Fruit fly (Drosophila melanogaster) whole organism, prepupa: ENCODE results near the gene CG4629.

ENCODE experiments used
- Blimp-1 ChIP-seq: fragments of 200-800 bp; sonication (Bioruptor generic); optimal IDR thresholded peaks from 3 replicates; lab custom pipeline; 2017; ENCODE audit warnings: missing biosample characterization, missing genetic modification characterization, mild to moderate bottlenecking, moderate library complexity, missing genetic modification reagents
- CG10631 ChIP-seq: fragments of 200-800 bp; sonication (Bioruptor generic); optimal IDR thresholded peaks from 2 replicates; lab custom pipeline; 2016; ENCODE audit warnings: missing biosample characterization, missing genetic modification characterization
- CG11294 ChIP-seq: fragments of 200-800 bp; sonication (Bioruptor generic); IDR thresholded peaks from 2 replicates; pipeline ENCODE4 v1.3.6; 2022; ENCODE audit warnings: missing biosample characterization, missing genetic modification characterization
- CG11762 ChIP-seq: fragments of 200-800 bp; sonication (Bioruptor generic); optimal IDR thresholded peaks from 3 replicates; lab custom pipeline; 2016; ENCODE audit warnings: missing biosample characterization, missing genetic modification characterization; ENCODE audit not compliant: insufficient read depth
- CG11902 ChIP-seq: fragments of 200-800 bp; sonication (Bioruptor generic); optimal IDR thresholded peaks from 3 replicates; lab custom pipeline; 2016; ENCODE audit warnings: missing biosample characterization, missing genetic modification characterization
- CG15336 ChIP-seq: fragments of 200-800 bp; sonication (Bioruptor generic); IDR thresholded peaks from 2 replicates; pipeline ENCODE4 v1.3.6; 2022; ENCODE audit warnings: missing biosample characterization, missing genetic modification characterization
- CG1621 ChIP-seq: fragments of 200-800 bp; sonication (Bioruptor generic); optimal IDR thresholded peaks from 3 replicates; lab custom pipeline; 2018; ENCODE audit warnings: missing biosample characterization, mild to moderate bottlenecking, missing genetic modification characterization
- CG16779 ChIP-seq: fragments of 200-800 bp; sonication (Bioruptor generic); optimal IDR thresholded peaks from 3 replicates; lab custom pipeline; 2017; ENCODE audit warnings: missing biosample characterization, mild to moderate bottlenecking, missing genetic modification characterization
- CG3032 ChIP-seq: fragments of 200-800 bp; optimal IDR thresholded peaks from 2 replicates; lab custom pipeline; 2019; ENCODE audit warnings: missing biosample characterization, mild to moderate bottlenecking, missing genetic modification characterization, moderate library complexity
- CG31627 ChIP-seq: fragments of 200-800 bp; sonication (Bioruptor generic); optimal IDR thresholded peaks from 3 replicates; lab custom pipeline; 2016; ENCODE audit warnings: missing biosample characterization, missing genetic modification characterization
- CG3919 ChIP-seq: fragments of 200-800 bp; sonication (Bioruptor generic); optimal IDR thresholded peaks from 3 replicates; lab custom pipeline; 2016; ENCODE audit warnings: missing biosample characterization, missing genetic modification characterization
- CG4318 ChIP-seq: fragments of 200-800 bp; sonication (Bioruptor generic); optimal IDR thresholded peaks from 3 replicates; lab custom pipeline; 2017; ENCODE audit warnings: missing biosample characterization, mild to moderate bottlenecking, missing genetic modification characterization
- CG6163 ChIP-seq: fragments of 200-800 bp; sonication (Bioruptor generic); IDR thresholded peaks from 3 replicates; pipeline ENCODE4 v1.3.6; 2022; ENCODE audit warnings: missing biosample characterization, missing genetic modification characterization
- CG6276 ChIP-seq: fragments of 200-800 bp; sonication (Bioruptor generic); optimal IDR thresholded peaks from 2 replicates; lab custom pipeline; 2017; ENCODE audit warnings: missing biosample characterization, mild to moderate bottlenecking, missing genetic modification characterization
- CG6792 ChIP-seq: fragments of 200-800 bp; sonication (Bioruptor generic); optimal IDR thresholded peaks from 3 replicates; lab custom pipeline; 2016; ENCODE audit warnings: missing biosample characterization, missing genetic modification characterization
- CG6808 ChIP-seq: fragments of 200-800 bp; sonication (Bioruptor generic); optimal IDR thresholded peaks from 3 replicates; lab custom pipeline; 2017; ENCODE audit warnings: missing biosample characterization, missing genetic modification characterization, mild to moderate bottlenecking, moderate library complexity, missing genetic modification reagents
- CG6854 ChIP-seq: fragments of 200-800 bp; sonication (Bioruptor generic); optimal IDR thresholded peaks from 2 replicates; lab custom pipeline; 2017; ENCODE audit warnings: missing biosample characterization, mild to moderate bottlenecking, missing genetic modification characterization
- CG7368 ChIP-seq: fragments of 200-800 bp; sonication (Bioruptor generic); optimal IDR thresholded peaks from 3 replicates; lab custom pipeline; 2016; ENCODE audit warnings: missing biosample characterization, missing genetic modification characterization
- CG8119 ChIP-seq: fragments of 200-800 bp; sonication (Bioruptor generic); IDR thresholded peaks from 3 replicates; pipeline ENCODE4 v1.3.6; 2022; ENCODE audit warnings: missing biosample characterization, missing genetic modification characterization
- CG8319 ChIP-seq: fragments of 200-800 bp; sonication (Bioruptor generic); optimal IDR thresholded peaks from 3 replicates; lab custom pipeline; 2016; ENCODE audit warnings: missing biosample characterization, missing genetic modification characterization
- CG9139 ChIP-seq: fragments of 200-800 bp; sonication (Bioruptor generic); optimal IDR thresholded peaks from 3 replicates; lab custom pipeline; 2017; ENCODE audit warnings: missing biosample characterization, mild to moderate bottlenecking, missing genetic modification characterization
- Eip75B ChIP-seq: fragments of 200-800 bp; sonication (Bioruptor generic); optimal IDR thresholded peaks from 3 replicates; lab custom pipeline; 2016; ENCODE audit warnings: missing biosample characterization, missing genetic modification characterization
- Ets21C ChIP-seq: fragments of 200-800 bp; sonication (Bioruptor generic); optimal IDR thresholded peaks from 3 replicates; lab custom pipeline; 2016; ENCODE audit warnings: missing biosample characterization, missing genetic modification characterization
- Ets96B ChIP-seq: fragments of 200-800 bp; optimal IDR thresholded peaks from 2 replicates; lab custom pipeline; 2019; ENCODE audit warnings: missing biosample characterization, mild to moderate bottlenecking, missing genetic modification characterization, moderate library complexity
- Gug ChIP-seq: fragments of 200-800 bp; sonication (Bioruptor generic); IDR thresholded peaks from 2 replicates; pipeline ENCODE4 v1.3.6; 2022; ENCODE audit warnings: missing biosample characterization, missing genetic modification characterization
- Hr39 ChIP-seq: fragments of 200-800 bp; sonication (Bioruptor generic); optimal IDR thresholded peaks from 2 replicates; lab custom pipeline; 2016; ENCODE audit warnings: missing biosample characterization, missing genetic modification characterization
- Hr4 ChIP-seq: fragments of 200-800 bp; sonication (Bioruptor generic); optimal IDR thresholded peaks from 3 replicates; lab custom pipeline; 2016; ENCODE audit warnings: missing biosample characterization, missing genetic modification characterization
- Met ChIP-seq: fragments of 200-800 bp; sonication (Bioruptor generic); optimal IDR thresholded peaks from 3 replicates; lab custom pipeline; 2016; ENCODE audit warnings: missing biosample characterization, missing genetic modification characterization
- OdsH ChIP-seq: fragments of 200-800 bp; sonication (Bioruptor generic); optimal IDR thresholded peaks from 3 replicates; lab custom pipeline; 2016; ENCODE audit warnings: missing biosample characterization, missing genetic modification characterization
- Smox ChIP-seq: fragments of 200-800 bp; sonication (Bioruptor generic); optimal IDR thresholded peaks from 3 replicates; lab custom pipeline; 2016; ENCODE audit warnings: missing biosample characterization, missing genetic modification characterization
- Sox14 ChIP-seq: fragments of 200-800 bp; sonication (Bioruptor generic); optimal IDR thresholded peaks from 3 replicates; lab custom pipeline; 2016; ENCODE audit warnings: missing biosample characterization, missing genetic modification characterization
- achi ChIP-seq: fragments of 200-800 bp; sonication (Bioruptor generic); optimal IDR thresholded peaks from 3 replicates; lab custom pipeline; 2016; ENCODE audit warnings: missing biosample characterization, missing genetic modification characterization
- acj6 ChIP-seq: fragments of 200-800 bp; sonication (Bioruptor generic); optimal IDR thresholded peaks from 3 replicates; lab custom pipeline; 2016; ENCODE audit warnings: missing biosample characterization, missing genetic modification characterization
- cyc ChIP-seq: fragments of 200-800 bp; sonication (Bioruptor generic); optimal IDR thresholded peaks from 3 replicates; lab custom pipeline; 2016; ENCODE audit warnings: missing biosample characterization, missing genetic modification characterization
- dac ChIP-seq: fragments of 200-800 bp; sonication (Bioruptor generic); optimal IDR thresholded peaks from 2 replicates; lab custom pipeline; 2017; ENCODE audit warnings: missing biosample characterization, mild to moderate bottlenecking, missing genetic modification characterization
- dsx ChIP-seq: fragments of 200-800 bp; optimal IDR thresholded peaks from 3 replicates; lab custom pipeline; 2019; ENCODE audit warnings: missing biosample characterization, mild to moderate bottlenecking, missing genetic modification characterization, moderate library complexity; ENCODE audit not compliant: poor library complexity, severe bottlenecking
- eg ChIP-seq: fragments of 200-800 bp; sonication (Bioruptor generic); IDR thresholded peaks from 3 replicates; pipeline ENCODE4 v1.3.6; 2022; ENCODE audit warnings: missing biosample characterization, missing genetic modification characterization
- esn ChIP-seq: fragments of 200-800 bp; sonication (Bioruptor generic); optimal IDR thresholded peaks from 2 replicates; lab custom pipeline; 2016; ENCODE audit warnings: missing biosample characterization, mild to moderate bottlenecking, missing genetic modification characterization, moderate library complexity
- fd59A ChIP-seq: fragments of 200-800 bp; sonication (Bioruptor generic); optimal IDR thresholded peaks from 2 replicates; lab custom pipeline; 2017; ENCODE audit warnings: missing biosample characterization, mild to moderate bottlenecking, missing genetic modification characterization, missing genetic modification reagents
- fd85E ChIP-seq: fragments of 200-800 bp; sonication (Bioruptor generic); optimal IDR thresholded peaks from 3 replicates; lab custom pipeline; 2016; ENCODE audit warnings: missing biosample characterization, missing genetic modification characterization
- fkh ChIP-seq: fragments of 200-800 bp; sonication (Bioruptor generic); optimal IDR thresholded peaks from 3 replicates; lab custom pipeline; 2017; ENCODE audit warnings: missing biosample characterization, mild to moderate bottlenecking, missing genetic modification characterization, moderate library complexity
- lz ChIP-seq: fragments of 200-800 bp; sonication (Bioruptor generic); optimal IDR thresholded peaks from 3 replicates; lab custom pipeline; 2016; ENCODE audit warnings: missing biosample characterization, missing genetic modification characterization
- net ChIP-seq: fragments of 200-800 bp; sonication (Bioruptor generic); optimal IDR thresholded peaks from 3 replicates; lab custom pipeline; 2016; ENCODE audit warnings: missing biosample characterization, missing genetic modification characterization
- pdm3 ChIP-seq: fragments of 200-800 bp; sonication (Bioruptor generic); optimal IDR thresholded peaks from 3 replicates; lab custom pipeline; 2016; ENCODE audit warnings: missing biosample characterization, missing genetic modification characterization
- salr ChIP-seq, 2 experiments: fragments of 200-800 bp; sonication (Bioruptor generic); optimal IDR thresholded peaks; 3 replicates each; lab custom pipeline; 2016 to 2018; ENCODE audit warnings: missing biosample characterization in 2 of 2, missing genetic modification characterization in 2 of 2, mild to moderate bottlenecking in 1 of 2
- svp ChIP-seq: fragments of 200-800 bp; sonication (Bioruptor generic); peaks from one replicate; lab custom pipeline; 2016; ENCODE audit warnings: missing biosample characterization, missing genetic modification characterization
- topi ChIP-seq: fragments of 200-800 bp; sonication (Bioruptor generic); optimal IDR thresholded peaks from 3 replicates; lab custom pipeline; 2016; ENCODE audit warnings: missing biosample characterization, missing genetic modification characterization
- vri ChIP-seq: fragments of 200-800 bp; sonication (Bioruptor generic); optimal IDR thresholded peaks from 3 replicates; lab custom pipeline; 2016; ENCODE audit warnings: missing biosample characterization, mild to moderate bottlenecking, missing genetic modification characterization

CG4629 gene

dm6 chr2L:1070941-1071340, 31.4 kb downstream of the CG4629 start (continued):
- TF ChIP-seq fd85E (GFP tag; lab: Kevin White, UChicago) (no peak), Ets96B (peak; percentile 39), Hr4 (GFP tag; lab: Kevin White, UChicago) (no peak), OdsH (GFP tag; lab: Kevin White, UChicago) (peak; percentile 25), fd59A (no peak), CG1621 (tag; lab: Kevin White, UChicago) (no peak), CG6808 (GFP tag; lab: Kevin White, UChicago) (peak; percentile 2), CG3032 (tag; lab: Kevin White, UChicago) (no peak), CG7368 (GFP tag; lab: Kevin White, UChicago) (no peak), CG16779 (tag; lab: Kevin White, UChicago) (no peak), CG6854 (GFP tag; lab: Kevin White, UChicago) (no peak), pdm3 (GFP tag; lab: Kevin White, UChicago) (no peak)

dm6 chr2L:1070332-1070731, 32.0 kb downstream of the CG4629 start:
- TF ChIP-seq fd59A = peak; percentile 46
- peak; percentile 70 for TF ChIP-seq CG15336 (GFP tag; lab: Robert Waterston, UW)
- peak; percentile 72 for TF ChIP-seq Met (GFP tag; lab: Kevin White, UChicago)
- peak; percentile 55 for TF ChIP-seq pdm3 (GFP tag; lab: Kevin White, UChicago)
- peak; percentile 45 for TF ChIP-seq cyc (GFP tag; lab: Kevin White, UChicago)
- TF ChIP-seq esn = peak; percentile 67
- peak; percentile 46 for TF ChIP-seq CG31627 (GFP tag; lab: Kevin White, UChicago)
- peak; percentile 51 for TF ChIP-seq Smox (GFP tag; lab: Kevin White, UChicago)
- peak; percentile 49 for TF ChIP-seq acj6 (GFP tag; lab: Kevin White, UChicago)
- peak; percentile 84 for TF ChIP-seq CG6163 (GFP tag; lab: Robert Waterston, UW)
- peak; percentile 36 for TF ChIP-seq CG6792
- peak; percentile 4 for TF ChIP-seq CG8319
- peak; percentile 73 for TF ChIP-seq achi (GFP tag; lab: Kevin White, UChicago)
- TF ChIP-seq fd85E (GFP tag; lab: Kevin White, UChicago) = no peak
- peak; percentile 61 for TF ChIP-seq CG10631 (GFP tag; lab: Kevin White, UChicago)
- TF ChIP-seq CG16779 (tag; lab: Kevin White, UChicago) = no peak
- TF ChIP-seq CG1621 (tag; lab: Kevin White, UChicago) = peak; percentile 65
- peak; percentile 64 for TF ChIP-seq CG3919 (GFP tag; lab: Kevin White, UChicago)
- peak; percentile 61 for TF ChIP-seq Eip75B
- TF ChIP-seq Hr39 (GFP tag; lab: Kevin White, UChicago) = peak; percentile 43
- no peak for TF ChIP-seq CG6854 (GFP tag; lab: Kevin White, UChicago)
- no peak for TF ChIP-seq CG11762 (GFP tag; lab: Kevin White, UChicago)
- TF ChIP-seq lz (GFP tag; lab: Kevin White, UChicago) = peak; percentile 62
- no peak for TF ChIP-seq Blimp-1 (GFP tag; lab: Kevin White, UChicago)
- TF ChIP-seq topi (GFP tag; lab: Kevin White, UChicago) = peak; percentile 66
- peak; percentile 40 to 56 for TF ChIP-seq salr (GFP tag; optimal IDR thresholded peaks at IDR 0.05; lab: Kevin White, UChicago)
- TF ChIP-seq Gug (GFP tag; lab: Robert Waterston, UW) = peak; percentile 64
- TF ChIP-seq CG7368 (GFP tag; lab: Kevin White, UChicago) = peak; percentile 7
- TF ChIP-seq CG6276 (GFP tag; lab: Kevin White, UChicago) = peak; percentile 40
- no peak for TF ChIP-seq fkh (GFP tag; lab: Kevin White, UChicago)
- TF ChIP-seq CG11294 = no peak
- TF ChIP-seq CG4318 (GFP tag; lab: Kevin White, UChicago) = peak; percentile 51
- TF ChIP-seq CG6808 (GFP tag; lab: Kevin White, UChicago) = peak; percentile 58
- peak; percentile 56; the same call in 2 of the 3 replicates for TF ChIP-seq CG8119
- TF ChIP-seq net (GFP tag; lab: Kevin White, UChicago) = peak; percentile 38
- peak; percentile 15 for TF ChIP-seq CG9139 (GFP tag; lab: Kevin White, UChicago)
- TF ChIP-seq Sox14 (GFP tag; lab: Kevin White, UChicago) = peak; percentile 53
- TF ChIP-seq Ets96B = peak; percentile 66
- peak; percentile 67 for TF ChIP-seq Hr4 (GFP tag; lab: Kevin White, UChicago)
- peak; percentile 15 for TF ChIP-seq vri (GFP tag; lab: Kevin White, UChicago)
- TF ChIP-seq svp = peak; percentile 72
- peak; percentile 56 for TF ChIP-seq dsx (GFP tag; lab: Kevin White, UChicago)
- peak; percentile 32 for TF ChIP-seq dac (GFP tag; lab: Kevin White, UChicago)
- TF ChIP-seq eg (GFP tag; lab: Robert Waterston, UW) = peak; percentile 71
- peak; percentile 66 for TF ChIP-seq OdsH (GFP tag; lab: Kevin White, UChicago)
- peak; percentile 5 for TF ChIP-seq CG11902 (GFP tag; lab: Kevin White, UChicago)
- TF ChIP-seq Ets21C (GFP tag; lab: Kevin White, UChicago) = no peak
